Worm (Caenorhabditis elegans): ENCODE data around the gene ttr-19.

The ttr-19 gene

DNA sequence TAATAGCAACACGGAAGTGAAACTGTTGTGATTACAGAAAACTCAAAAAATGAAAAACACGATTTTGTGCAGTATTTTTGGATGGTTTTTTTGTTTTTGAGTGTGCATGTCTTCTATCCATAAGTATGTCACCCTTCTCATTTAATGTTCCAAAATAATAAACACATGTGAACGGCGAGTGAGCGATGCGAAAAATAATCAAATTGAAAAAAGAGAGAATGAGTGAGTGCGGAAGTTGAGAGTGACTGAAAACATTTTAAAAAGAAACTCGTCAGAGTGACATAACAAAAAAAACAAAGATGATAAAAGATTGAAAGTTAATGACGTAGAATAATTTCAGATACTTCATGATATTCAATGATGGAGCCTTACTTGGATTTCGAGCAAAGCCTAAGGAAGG, 22.3 kb upstream of the ttr-19 start:
- no peak for TF ChIP-seq sox-2 (GFP tag; IDR thresholded peaks at IDR 0.05)
- TF ChIP-seq T23F11.4 (GFP tag; optimal IDR thresholded peaks at IDR 0.05): no peak
- TF ChIP-seq F13H6.1 (tag; optimal IDR thresholded peaks at IDR 0.05): no peak
- no peak for TF ChIP-seq C38D4.7 (GFP tag; optimal IDR thresholded peaks at IDR 0.05)
- TF ChIP-seq madf-2 (tag; optimal IDR thresholded peaks at IDR 0.05): no peak
- TF ChIP-seq pag-3 (tag; optimal IDR thresholded peaks at IDR 0.05; ENCODE audit: borderline replicate concordance): no peak
- TF ChIP-seq fkh-10 (GFP tag; optimal IDR thresholded peaks at IDR 0.05): no peak
- no peak for TF ChIP-seq rnt-1 (tag; optimal IDR thresholded peaks at IDR 0.05)
- no peak for TF ChIP-seq unc-42 (tag; optimal IDR thresholded peaks at IDR 0.05)
- no peak for TF ChIP-seq mec-3 (tag; optimal IDR thresholded peaks at IDR 0.05; ENCODE audit: borderline replicate concordance)
- no peak for TF ChIP-seq unc-86 (tag; optimal IDR thresholded peaks at IDR 0.05)
- TF ChIP-seq ceh-48 (tag; optimal IDR thresholded peaks at IDR 0.05): no peak
- no peak for TF ChIP-seq ceh-30 (tag; optimal IDR thresholded peaks at IDR 0.05)
- TF ChIP-seq hlh-6 (tag; optimal IDR thresholded peaks at IDR 0.05): no peak
- TF ChIP-seq ceh-2 (tag; optimal IDR thresholded peaks at IDR 0.05): no peak
- TF ChIP-seq Y22D7AL.16 (tag; optimal IDR thresholded peaks at IDR 0.05): no peak
- no peak for TF ChIP-seq syd-9 (tag; optimal IDR thresholded peaks at IDR 0.05)
- TF ChIP-seq ceh-24 (tag; optimal IDR thresholded peaks at IDR 0.05): no peak

DNA sequence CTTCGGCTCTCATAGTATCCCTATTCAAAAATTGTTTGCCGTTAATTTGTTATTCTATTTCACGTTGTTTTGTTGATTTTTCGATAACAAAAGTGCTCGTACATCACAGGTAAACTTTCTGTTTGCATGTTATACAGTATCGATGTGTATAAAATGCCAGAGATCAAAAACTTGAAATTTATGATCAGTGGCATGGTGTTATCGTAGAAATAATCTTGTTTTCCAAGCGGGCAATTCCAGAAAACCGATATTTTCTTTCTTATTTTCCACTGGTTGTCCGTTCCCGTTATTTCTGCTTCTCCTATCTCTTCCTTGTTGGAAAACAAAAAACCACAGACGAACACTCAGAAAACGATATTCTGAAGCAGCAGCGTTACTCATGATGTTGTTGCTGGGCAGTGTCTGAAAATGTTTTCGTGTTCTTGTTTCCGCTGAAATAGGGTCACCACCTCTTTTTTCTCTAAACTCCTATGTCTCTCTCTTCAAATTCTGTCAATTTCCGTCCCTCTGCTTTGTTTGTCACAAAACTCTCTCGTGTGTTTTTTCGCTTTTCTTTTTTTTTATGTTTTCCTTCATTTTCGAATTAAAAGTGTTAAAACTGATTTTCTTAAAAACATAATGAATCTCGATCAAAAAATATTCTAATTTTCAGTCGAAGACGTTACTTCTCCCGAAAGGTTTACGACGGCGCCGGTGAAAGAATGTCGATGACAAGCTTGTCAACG, 21.2 kb upstream of the ttr-19 start, which contains the start of gene akt-1:
akt-1 (plus strand) TSS at position 651 of the 725 bp plus-strand sequence.
- no peak for TF ChIP-seq zip-5 (tag; optimal IDR thresholded peaks at IDR 0.05)
- TF ChIP-seq fax-1 (tag; optimal IDR thresholded peaks at IDR 0.05): no peak
- TF ChIP-seq nhr-11 (tag; optimal IDR thresholded peaks at IDR 0.05): no peak
- TF ChIP-seq dve-1 (tag; optimal IDR thresholded peaks at IDR 0.05): no peak
- TF ChIP-seq unc-55 (GFP tag; optimal IDR thresholded peaks at IDR 0.05): no peak
- no peak for TF ChIP-seq unc-42 (tag; optimal IDR thresholded peaks at IDR 0.05)
- no peak for TF ChIP-seq eyg-1 (tag; optimal IDR thresholded peaks at IDR 0.05)

DNA sequence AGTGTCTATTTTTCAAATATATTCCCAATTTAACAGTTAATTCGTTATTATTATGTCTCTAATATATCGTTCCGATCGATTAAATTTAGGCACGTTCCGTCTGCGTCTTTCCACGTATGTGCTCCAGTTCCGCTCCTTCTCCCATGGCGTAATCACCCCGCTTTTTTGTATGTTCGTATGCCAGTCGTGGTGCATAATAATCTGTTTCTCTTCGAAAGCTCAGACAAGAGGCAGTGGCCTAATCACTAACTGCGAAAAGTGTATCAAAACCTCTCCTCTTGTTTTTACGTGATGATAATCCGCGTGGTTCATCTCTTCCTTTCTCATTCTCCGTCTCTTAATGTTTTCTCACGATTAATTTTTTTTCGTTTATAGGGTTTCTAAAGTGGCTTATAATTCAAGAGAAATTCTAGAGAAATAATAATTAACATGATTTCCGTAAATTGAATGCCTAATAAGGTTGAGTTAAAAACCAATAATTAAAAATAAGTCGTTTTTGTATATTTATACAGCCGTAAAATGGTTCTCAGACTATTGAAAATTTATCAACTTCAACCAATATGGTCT, 20.5 kb upstream of the ttr-19 start:
- TF ChIP-seq hlh-6 (tag; optimal IDR thresholded peaks at IDR 0.05): no peak
- TF ChIP-seq ceh-9 (tag; optimal IDR thresholded peaks at IDR 0.05): no peak
- no peak for TF ChIP-seq unc-55 (GFP tag; optimal IDR thresholded peaks at IDR 0.05)
- TF ChIP-seq pqm-1 (tag; optimal IDR thresholded peaks at IDR 0.05): no peak
- no peak for TF ChIP-seq tbx-2 (tag; optimal IDR thresholded peaks at IDR 0.05)
- TF ChIP-seq gmeb-2 (tag; optimal IDR thresholded peaks at IDR 0.05): no peak
- TF ChIP-seq unc-42 (tag; optimal IDR thresholded peaks at IDR 0.05): no peak
- no peak for TF ChIP-seq npax-4 (tag; optimal IDR thresholded peaks at IDR 0.05)
- no peak for TF ChIP-seq ceh-22 (tag; optimal IDR thresholded peaks at IDR 0.05)
- TF ChIP-seq ahr-1 (tag; optimal IDR thresholded peaks at IDR 0.05): no peak
- no peak for TF ChIP-seq odd-2 (tag; optimal IDR thresholded peaks at IDR 0.05)
- no peak for TF ChIP-seq sox-4 (tag; optimal IDR thresholded peaks at IDR 0.05)
- TF ChIP-seq pros-1 (tag; optimal IDR thresholded peaks at IDR 0.05): no peak

DNA sequence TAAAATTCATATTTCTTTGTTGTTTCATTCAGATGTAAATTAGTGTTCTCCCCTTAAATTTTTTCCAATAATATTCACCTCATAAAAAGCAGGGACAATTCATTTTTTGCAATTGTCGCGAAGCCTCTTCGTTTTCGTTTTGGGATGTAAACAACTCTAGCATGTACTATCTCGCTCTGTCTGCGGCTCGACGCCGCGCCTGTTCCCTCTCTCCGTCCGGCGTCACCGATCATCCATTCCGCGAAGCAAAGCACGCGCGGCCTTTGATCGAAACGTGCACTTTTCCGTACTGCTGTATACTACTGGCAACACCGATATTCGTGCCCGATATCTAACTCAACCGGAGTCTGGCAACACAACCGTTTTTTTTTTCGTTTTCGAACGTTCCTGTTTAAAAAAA, 19.7 kb upstream of the ttr-19 start:
- TF ChIP-seq ceh-22 (tag; optimal IDR thresholded peaks at IDR 0.05) (no peak), unc-3 (GFP tag; conservative IDR thresholded peaks at IDR 0.05) (no peak), unc-3 (tag; optimal IDR thresholded peaks at IDR 0.05) (no peak), K02D7.2 (tag; optimal IDR thresholded peaks at IDR 0.05) (no peak), gmeb-2 (tag; optimal IDR thresholded peaks at IDR 0.05) (no peak), pha-4 (tag; optimal IDR thresholded peaks at IDR 0.05) (no peak), nfya-1 (tag; optimal IDR thresholded peaks at IDR 0.05) (no peak), npax-4 (tag; optimal IDR thresholded peaks at IDR 0.05) (no peak), syd-9 (tag; optimal IDR thresholded peaks at IDR 0.05) (no peak), ceh-24 (tag; optimal IDR thresholded peaks at IDR 0.05) (no peak), ceh-6 (GFP tag; optimal IDR thresholded peaks at IDR 0.05) (no peak), unc-42 (tag; optimal IDR thresholded peaks at IDR 0.05) (no peak), odd-2 (tag; optimal IDR thresholded peaks at IDR 0.05) (no peak), ama-1 (optimal IDR thresholded peaks at IDR 0.05) (no peak), F13H6.1 (tag; optimal IDR thresholded peaks at IDR 0.05) (no peak), ceh-30 (tag; optimal IDR thresholded peaks at IDR 0.05) (no peak), hlh-6 (tag; optimal IDR thresholded peaks at IDR 0.05) (no peak), T23F11.4 (GFP tag; optimal IDR thresholded peaks at IDR 0.05) (no peak), fkh-10 (GFP tag; optimal IDR thresholded peaks at IDR 0.05) (no peak)

Measured in whole organism, late embryonic.